Worm (Caenorhabditis elegans): ENCODE data around the gene exos-9.
A peak's percentile ranks its signal among the peaks of the same experiment; 100 is the strongest.

exos-9 gene

DNA sequence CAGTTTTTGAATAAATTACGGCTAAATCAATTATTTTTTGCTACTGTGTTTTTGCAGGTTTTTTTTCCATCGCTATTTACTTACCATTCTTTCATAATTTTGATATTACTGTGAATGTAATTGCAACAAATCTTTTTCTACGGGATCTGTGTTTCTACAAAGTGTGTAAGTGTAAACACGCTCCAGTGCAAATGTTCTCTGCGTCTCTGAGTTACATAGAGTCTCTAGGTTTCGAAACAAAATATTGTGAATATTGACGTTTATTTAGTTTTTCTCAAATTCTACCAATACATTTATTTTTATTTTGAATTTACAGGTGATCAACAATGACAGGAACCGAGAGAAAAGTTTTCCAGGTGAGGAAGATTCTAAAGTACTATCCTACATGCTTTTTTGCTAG lies 13.9 kb downstream of the exos-9 start, which contains the start of gene yju-2 (continued):
- TF ChIP-seq F26F4.8 (GFP tag; conservative IDR thresholded peaks at IDR 0.05): no peak
- no peak for TF ChIP-seq php-3 (GFP tag; IDR thresholded peaks at IDR 0.05)
- TF ChIP-seq hlh-30 (tag; optimal IDR thresholded peaks at IDR 0.05; ENCODE audit: insufficient read depth): peak; percentile 64
- no peak for TF ChIP-seq arid-1 (GFP tag; conservative IDR thresholded peaks at IDR 0.05)
- no peak for TF ChIP-seq ZK337.2 (GFP tag; IDR thresholded peaks at IDR 0.05)
- no peak for TF ChIP-seq pha-4 (GFP tag; IDR thresholded peaks at IDR 0.05)
- TF ChIP-seq pha-4 (tag; optimal IDR thresholded peaks at IDR 0.05): peak; percentile 3
- TF ChIP-seq skn-1 (tag; optimal IDR thresholded peaks at IDR 0.05): no peak
- no peak for TF ChIP-seq egl-27 (tag; optimal IDR thresholded peaks at IDR 0.05)
- no peak for TF ChIP-seq lir-3 (tag; optimal IDR thresholded peaks at IDR 0.05)
- no peak for TF ChIP-seq madf-9 (GFP tag; conservative IDR thresholded peaks at IDR 0.05)
- TF ChIP-seq nhr-102 (tag; optimal IDR thresholded peaks at IDR 0.05): no peak
- no peak for TF ChIP-seq lin-1 (GFP tag; IDR thresholded peaks at IDR 0.05)
- no peak for TF ChIP-seq sdz-12 (GFP tag; optimal IDR thresholded peaks at IDR 0.05)
- no peak for TF ChIP-seq nhr-76 (tag; optimal IDR thresholded peaks at IDR 0.05)
- no peak for TF ChIP-seq ztf-11 (tag; optimal IDR thresholded peaks at IDR 0.05)
- TF ChIP-seq F44E2.7 (GFP tag; IDR thresholded peaks at IDR 0.05): no peak
- TF ChIP-seq aly-2 (tag; optimal IDR thresholded peaks at IDR 0.05): no peak
- TF ChIP-seq nhr-6 (tag; optimal IDR thresholded peaks at IDR 0.05): peak; percentile 60
- TF ChIP-seq ceh-28 (tag; optimal IDR thresholded peaks at IDR 0.05): no peak
- TF ChIP-seq nhr-41 (GFP tag; IDR thresholded peaks at IDR 0.05): no peak
- no peak for TF ChIP-seq spr-1 (tag; optimal IDR thresholded peaks at IDR 0.05)
- TF ChIP-seq nhr-11 (tag; optimal IDR thresholded peaks at IDR 0.05): peak; percentile 39
- TF ChIP-seq dmd-6 (GFP tag; IDR thresholded peaks at IDR 0.05): no peak
- TF ChIP-seq fkh-10 (GFP tag; optimal IDR thresholded peaks at IDR 0.05): peak; percentile 2
- no peak for TF ChIP-seq lim-7 (GFP tag; IDR thresholded peaks at IDR 0.05)
- no peak for TF ChIP-seq nhr-111 (GFP tag; optimal IDR thresholded peaks at IDR 0.05)
- no peak for TF ChIP-seq D1046.2 (GFP tag; IDR thresholded peaks at IDR 0.05)
- no peak for TF ChIP-seq mdl-1 (tag; optimal IDR thresholded peaks at IDR 0.05)
- no peak for TF ChIP-seq mxl-2 (GFP tag; conservative IDR thresholded peaks at IDR 0.05)
- no peak for TF ChIP-seq mxl-3 (GFP tag; optimal IDR thresholded peaks at IDR 0.05)
- TF ChIP-seq madf-5 (GFP tag; IDR thresholded peaks at IDR 0.05): no peak
- peak; percentile 18 for TF ChIP-seq ztf-7 (tag; optimal IDR thresholded peaks at IDR 0.05)
- peak; percentile 89 for TF ChIP-seq mes-2 (tag; optimal IDR thresholded peaks at IDR 0.05; ENCODE audit: poor library complexity, severe bottlenecking)
- no peak for TF ChIP-seq cey-2 (tag; optimal IDR thresholded peaks at IDR 0.05; ENCODE audit: borderline replicate concordance, insufficient read depth)
- TF ChIP-seq set-16 (GFP tag; IDR thresholded peaks at IDR 0.05): no peak
- no peak for TF ChIP-seq Y105C5A.15 (GFP tag; IDR thresholded peaks at IDR 0.05)
- no peak for TF ChIP-seq ceh-44 (GFP tag; IDR thresholded peaks at IDR 0.05)
- no peak for TF ChIP-seq F37D6.2 (tag; optimal IDR thresholded peaks at IDR 0.05)
- no peak for TF ChIP-seq lin-29 (GFP tag; IDR thresholded peaks at IDR 0.05)
- TF ChIP-seq nhr-28 (tag; optimal IDR thresholded peaks at IDR 0.05): peak; percentile 11
- no peak for TF ChIP-seq attf-4 (tag; optimal IDR thresholded peaks at IDR 0.05)
- TF ChIP-seq gei-8 (GFP tag; optimal IDR thresholded peaks at IDR 0.05): no peak
- no peak for TF ChIP-seq ces-1 (GFP tag; optimal IDR thresholded peaks at IDR 0.05)
- TF ChIP-seq R02D3.7 (tag; optimal IDR thresholded peaks at IDR 0.05): no peak
- TF ChIP-seq egl-43 (GFP tag; IDR thresholded peaks at IDR 0.05): no peak
- no peak for TF ChIP-seq fos-1 (tag; optimal IDR thresholded peaks at IDR 0.05)
- no peak for TF ChIP-seq vab-7 (GFP tag; IDR thresholded peaks at IDR 0.05)
- no peak for TF ChIP-seq daf-16 (GFP tag; optimal IDR thresholded peaks at IDR 0.05)
- peak; percentile 66 for TF ChIP-seq daf-16 (tag; optimal IDR thresholded peaks at IDR 0.05)
- no peak for TF ChIP-seq daf-8 (GFP tag; IDR thresholded peaks at IDR 0.05)
- TF ChIP-seq jun-1 (tag; optimal IDR thresholded peaks at IDR 0.05): no peak
- TF ChIP-seq ceh-20 (GFP tag; IDR thresholded peaks at IDR 0.05): no peak

Measured in whole organism, L4 larva.